Worm (Caenorhabditis elegans): Measurements from ENCODE around the gene taf-10.

The taf-10 gene

ce11 chrV:4734608-4735007, 47.7 kb downstream of the taf-10 start:
- TF ChIP-seq med-1 (GFP tag; optimal IDR thresholded peaks at IDR 0.05; ENCODE audit: insufficient read depth) (no peak), T22C8.4 (GFP tag; IDR thresholded peaks at IDR 0.05) (no peak), cog-1 (tag; optimal IDR thresholded peaks at IDR 0.05) (no peak), ztf-29 (GFP tag; IDR thresholded peaks at IDR 0.05) (no peak), ref-1 (GFP tag; conservative IDR thresholded peaks at IDR 0.05) (no peak), flt-1 (GFP tag; IDR thresholded peaks at IDR 0.05) (no peak), ztf-23 (GFP tag; IDR thresholded peaks at IDR 0.05) (no peak), tab-1 (GFP tag; IDR thresholded peaks at IDR 0.05) (no peak), klf-2 (GFP tag; conservative IDR thresholded peaks at IDR 0.05) (no peak)
